Fruit fly (Drosophila melanogaster) whole organism, larva: Measurements from ENCODE around the gene mld.

Experiments used
- noc ChIP-seq: fragments of 200-800 bp; sonication (Bioruptor generic); optimal IDR thresholded peaks from 3 replicates; lab custom pipeline; 2019; ENCODE audit warnings: missing biosample characterization, mild to moderate bottlenecking, missing genetic modification characterization, moderate library complexity

Gene mld

DNA sequence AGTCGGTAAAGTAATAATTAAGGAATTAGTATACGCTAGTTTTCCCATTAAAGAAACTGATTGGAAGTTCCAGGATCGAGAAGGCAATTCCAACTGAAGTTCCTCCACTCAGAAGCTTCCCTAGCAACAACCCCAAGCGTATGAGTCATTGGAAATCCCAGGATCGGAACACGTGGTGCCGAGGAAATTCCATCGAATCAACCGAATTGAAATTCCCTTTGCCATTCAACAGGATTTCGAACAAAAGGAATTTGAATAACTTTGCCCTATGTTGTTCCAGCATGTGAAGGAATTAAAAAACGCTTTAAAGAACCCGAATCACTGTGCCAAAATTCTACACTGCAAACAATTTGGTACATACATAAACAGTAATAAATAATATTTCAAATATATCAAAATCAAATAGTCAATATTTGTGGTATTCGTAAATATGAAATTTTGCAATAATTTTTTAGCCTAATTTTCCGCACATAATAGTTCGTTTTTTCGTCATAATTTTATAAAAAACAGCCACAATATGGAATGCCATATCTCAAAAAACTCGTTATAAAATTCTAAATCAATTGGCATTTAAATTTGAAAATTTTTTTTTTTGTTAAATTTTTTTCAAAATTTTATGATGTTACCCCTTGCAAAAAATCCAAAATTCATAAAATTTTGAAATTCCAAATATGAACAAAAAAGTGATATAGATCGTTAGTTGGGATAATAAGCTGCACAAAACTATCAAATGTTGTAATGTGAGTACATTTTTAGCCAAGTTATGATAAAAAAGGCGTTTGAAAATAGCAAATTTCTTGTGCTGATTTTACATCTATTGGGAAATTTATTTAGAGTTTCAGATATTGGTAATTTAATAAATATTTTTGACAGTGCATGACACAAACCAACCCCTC, 5.1 kb upstream of the mld start:
- no peak for TF ChIP-seq noc (tag; lab: Kevin White, UChicago)

DNA sequence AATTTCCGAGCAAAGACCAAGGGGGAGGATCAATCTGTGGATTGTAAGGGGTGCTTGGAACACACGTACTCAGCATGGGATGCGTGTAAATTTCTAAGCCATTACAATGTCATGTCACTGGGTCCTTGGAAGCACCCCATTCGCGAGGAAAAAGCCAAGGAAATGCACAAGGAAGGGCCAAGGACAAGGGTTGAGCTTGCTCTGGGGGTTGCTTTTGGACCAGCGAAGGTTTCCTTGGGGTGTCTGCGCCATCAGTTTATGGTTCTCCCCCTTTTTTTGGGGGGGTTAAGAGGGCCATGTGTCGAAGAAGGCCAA, 4.5 kb upstream of the mld start:
- no peak for TF ChIP-seq noc (tag; lab: Kevin White, UChicago)

DNA sequence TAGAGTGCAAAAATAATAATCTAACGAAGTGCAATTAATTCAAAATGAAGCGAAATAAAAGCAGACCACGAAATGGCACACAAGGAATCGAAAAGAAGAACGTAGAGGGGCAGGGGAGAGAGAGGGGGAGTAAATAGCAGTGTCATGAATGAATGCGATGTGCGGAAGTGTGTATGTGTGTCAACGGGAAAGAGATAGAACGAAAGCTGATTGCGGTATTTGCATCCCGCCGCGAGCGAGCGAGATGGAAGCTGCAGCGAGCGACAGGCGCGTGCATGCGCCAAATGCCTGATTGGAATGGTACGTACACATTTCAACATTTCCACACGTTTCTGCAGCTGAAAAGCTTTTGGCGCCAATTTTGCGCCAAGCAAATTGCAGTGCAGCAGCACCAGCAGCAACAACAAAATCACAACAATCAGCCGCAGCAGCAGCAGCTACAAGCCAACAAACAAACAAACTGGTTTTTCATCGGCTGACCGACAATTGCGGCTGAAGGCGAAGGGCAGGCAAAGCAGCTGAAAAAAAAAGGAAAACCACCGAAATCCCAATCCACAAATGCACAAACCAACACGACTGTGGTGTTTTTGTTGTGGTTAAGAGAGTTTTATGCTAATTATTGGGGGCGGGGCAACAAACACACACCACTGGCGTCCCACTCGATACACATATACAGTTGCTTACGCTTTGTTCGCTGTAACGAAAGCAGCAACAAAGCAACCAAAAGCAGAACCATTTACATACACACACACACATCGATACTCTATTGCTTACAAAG, 3.4 kb upstream of the mld start:
- TF ChIP-seq noc (tag; lab: Kevin White, UChicago): no peak

DNA sequence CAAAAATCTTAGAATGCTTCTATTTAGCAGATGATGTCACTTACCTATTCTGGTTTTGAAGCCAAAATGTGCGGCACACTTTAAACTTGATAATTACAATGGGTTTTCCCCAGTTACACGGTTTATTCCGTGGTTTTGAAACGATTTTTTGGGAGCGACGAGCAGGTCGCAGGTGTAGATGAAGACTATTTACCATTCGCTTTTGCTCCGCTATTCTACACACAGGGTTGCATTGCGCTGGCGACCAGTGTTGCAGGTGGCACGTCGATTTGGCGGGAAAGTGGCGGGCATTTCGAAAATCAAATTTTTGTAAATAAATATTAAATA, 2.8 kb upstream of the mld start, which contains the start of gene REPTOR:
REPTOR (minus strand) TSS at position 196 of the 327 bp plus-strand sequence.
- peak; percentile 30 for TF ChIP-seq noc (tag; lab: Kevin White, UChicago)

DNA sequence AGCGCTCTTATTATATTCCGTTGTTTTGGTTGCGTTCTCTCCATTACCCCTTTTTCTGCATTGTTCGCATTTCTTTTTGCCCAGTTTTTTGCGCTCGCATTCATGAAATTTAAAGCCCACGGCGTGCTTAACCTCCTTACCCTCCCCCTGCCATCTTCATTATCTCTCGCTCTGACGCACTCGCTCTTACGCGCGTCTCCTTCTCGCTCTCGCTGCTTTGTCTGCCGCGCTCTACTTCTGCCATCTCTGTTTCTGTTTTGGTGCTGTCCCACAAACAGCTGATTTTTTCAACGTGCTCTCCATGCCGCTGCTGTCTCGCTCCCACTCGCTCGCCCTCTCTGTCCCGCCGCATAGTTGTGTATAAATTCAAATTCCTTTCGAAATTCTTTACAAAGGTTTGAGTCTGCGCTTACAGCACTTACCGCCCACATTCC, 1.0 kb downstream of the mld start:
- peak; percentile 1 for TF ChIP-seq noc (tag; lab: Kevin White, UChicago)

DNA sequence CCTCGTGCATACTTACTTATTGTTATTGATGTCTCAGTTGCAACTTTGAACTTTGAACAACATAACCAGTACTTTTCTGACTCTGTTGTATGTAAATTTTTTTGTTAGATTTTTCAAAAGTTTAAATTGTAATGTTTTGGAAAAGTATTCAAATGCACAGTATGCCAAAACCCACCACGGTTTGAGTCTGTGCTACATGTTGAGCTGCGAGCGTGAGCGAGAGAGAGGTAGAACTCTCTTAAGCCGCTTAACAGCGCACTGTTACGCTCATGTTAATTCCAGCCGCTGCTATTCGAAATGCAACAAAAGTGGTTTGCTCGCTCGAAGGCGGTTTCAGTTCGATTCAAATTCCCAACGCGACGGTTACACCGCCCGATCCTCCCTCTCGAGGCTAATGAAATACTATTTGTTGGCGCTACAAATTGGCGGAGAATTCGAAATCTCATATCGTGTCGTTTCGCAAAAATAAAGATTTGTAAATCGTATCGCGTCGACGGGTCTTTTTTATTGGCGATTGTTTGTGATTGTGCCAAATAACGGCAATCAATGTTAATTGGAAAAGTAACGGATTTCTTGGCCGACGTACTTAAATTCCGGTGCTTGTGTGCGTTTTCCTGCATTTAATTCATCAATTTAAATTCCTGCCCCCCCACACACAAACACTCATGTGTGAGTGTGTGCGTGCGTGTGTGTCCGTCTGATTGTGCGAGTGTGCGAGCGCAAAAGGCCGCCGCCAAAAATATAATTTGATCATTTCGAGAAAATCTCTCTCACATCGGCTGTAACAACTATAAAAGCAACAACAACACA, 3.6 kb downstream of the mld start:
- no peak for TF ChIP-seq noc (tag; lab: Kevin White, UChicago)

DNA sequence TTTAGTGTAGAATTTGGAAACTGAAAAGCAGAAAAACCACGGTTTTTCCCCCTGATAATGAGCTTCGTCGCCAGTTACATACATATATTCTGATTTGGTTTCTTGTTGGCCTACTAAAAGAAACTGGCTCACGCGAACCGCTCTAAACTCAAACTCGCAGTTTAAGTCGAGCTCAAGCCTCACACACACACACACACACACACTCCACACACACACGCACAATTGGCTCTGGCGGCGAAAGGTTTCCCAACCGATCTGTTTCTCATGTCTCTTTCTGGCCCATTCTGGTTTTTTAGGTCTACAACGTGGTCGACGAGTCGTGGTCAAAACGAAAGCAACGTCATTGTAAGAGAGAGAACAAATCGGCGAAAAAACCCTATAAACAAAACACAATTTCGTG, 4.8 kb downstream of the mld start:
- no peak for TF ChIP-seq noc (tag; lab: Kevin White, UChicago)

DNA sequence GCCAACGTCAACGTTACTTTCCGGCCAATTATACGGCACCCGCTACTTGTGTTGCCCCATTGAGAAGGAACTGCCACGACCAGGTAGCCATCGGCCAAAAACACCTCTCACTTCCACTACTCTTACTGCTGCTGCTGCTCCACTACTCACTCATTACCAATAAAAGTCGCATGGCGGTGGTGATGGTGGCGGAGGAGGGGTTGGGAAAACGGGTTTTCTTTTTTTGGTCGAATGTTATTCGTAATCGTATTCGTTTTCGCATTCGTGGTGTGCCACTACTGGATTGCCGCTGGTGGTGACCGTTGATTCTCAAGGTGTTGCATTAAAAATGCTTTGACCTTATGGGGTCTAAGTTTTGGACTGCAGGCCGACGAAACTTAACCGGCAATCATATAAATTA, 8.3 kb downstream of the mld start:
- no peak for TF ChIP-seq noc (tag; lab: Kevin White, UChicago)

DNA sequence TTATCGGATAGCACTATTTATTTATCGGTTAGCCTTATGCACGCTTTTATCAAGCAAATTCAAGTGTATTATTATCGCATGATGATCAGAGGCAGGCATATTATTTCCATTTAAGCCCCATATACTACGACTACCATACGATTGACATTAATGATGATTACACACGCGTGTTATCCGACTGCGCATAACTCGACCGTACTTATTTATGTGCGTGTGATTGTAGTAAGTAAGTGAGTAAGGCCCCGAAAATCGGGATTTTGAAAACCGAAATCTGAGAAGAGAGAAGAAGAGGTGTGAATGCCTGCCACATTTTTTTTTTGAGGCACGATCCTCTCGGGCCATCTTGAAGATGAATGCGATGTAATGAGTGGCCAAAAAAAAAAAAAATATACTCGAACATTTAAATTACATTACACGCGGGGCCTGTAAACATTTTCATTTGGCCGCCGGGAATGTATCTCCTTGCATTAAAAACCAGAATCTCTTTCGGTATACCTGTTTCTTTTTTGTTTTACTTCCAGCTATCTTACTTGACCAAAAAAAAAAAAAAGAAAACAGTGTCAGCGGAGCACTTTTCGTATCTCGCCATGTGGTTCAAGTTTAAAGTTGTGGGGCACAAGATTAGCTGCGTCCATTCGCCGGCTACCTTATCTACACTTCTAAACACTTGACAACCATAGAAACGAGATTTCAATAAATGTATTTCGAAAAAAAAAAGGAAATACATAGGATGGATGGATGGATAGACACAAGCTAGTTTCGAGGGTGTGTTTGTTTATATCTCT, 10.1 kb downstream of the mld start:
- no peak for TF ChIP-seq noc (tag; lab: Kevin White, UChicago)

DNA sequence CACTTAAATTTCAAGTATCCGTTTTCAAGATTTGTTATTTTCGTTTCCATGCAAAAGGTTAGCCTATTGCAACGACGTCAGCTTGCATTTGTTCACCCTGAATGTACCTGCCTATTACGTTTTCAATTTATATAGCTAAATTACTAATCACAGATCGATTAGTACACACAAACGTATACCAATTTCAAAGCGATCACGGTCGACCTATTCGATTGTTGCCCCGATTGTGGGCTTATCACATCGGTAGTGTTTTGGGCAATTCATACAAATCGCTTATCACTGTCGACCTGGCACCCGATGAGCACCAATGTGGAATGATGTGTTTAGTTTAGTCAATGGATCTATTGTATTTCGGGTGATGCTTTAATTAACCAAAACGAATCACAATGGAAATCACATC, 11.4 kb downstream of the mld start:
- TF ChIP-seq noc (tag; lab: Kevin White, UChicago): no peak

DNA sequence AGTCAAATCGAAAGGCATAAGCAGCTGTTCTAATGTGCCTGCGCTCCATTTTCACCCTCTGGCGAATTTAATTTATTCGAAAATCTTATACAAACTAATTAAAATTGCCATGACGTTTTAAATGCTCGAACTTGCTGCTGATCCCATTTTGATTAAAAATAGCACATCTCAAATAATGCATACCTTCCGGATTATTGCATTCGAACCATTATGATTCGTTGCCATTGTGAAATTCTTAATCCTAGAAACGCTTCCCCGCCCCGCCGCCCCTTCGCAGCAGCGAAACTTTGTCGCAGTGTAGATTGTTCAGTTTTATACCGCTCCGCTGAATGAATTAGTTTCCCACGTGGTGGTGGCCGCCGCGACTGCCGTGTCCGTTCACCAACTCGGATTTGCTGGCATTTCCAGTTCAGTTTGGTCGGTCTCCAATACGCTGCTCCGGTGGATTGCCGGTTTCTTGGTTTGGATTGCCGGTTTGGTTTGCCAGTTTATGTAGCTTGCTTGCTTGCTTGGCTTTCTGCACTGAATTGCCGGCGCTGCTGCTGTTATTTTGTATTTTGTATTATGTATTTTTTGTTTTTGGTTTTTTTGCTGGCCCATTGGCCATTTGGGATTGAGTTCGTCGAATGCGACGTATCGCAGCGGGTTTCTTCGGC, 13.2 kb downstream of the mld start:
- no peak for TF ChIP-seq noc (tag; lab: Kevin White, UChicago)

DNA sequence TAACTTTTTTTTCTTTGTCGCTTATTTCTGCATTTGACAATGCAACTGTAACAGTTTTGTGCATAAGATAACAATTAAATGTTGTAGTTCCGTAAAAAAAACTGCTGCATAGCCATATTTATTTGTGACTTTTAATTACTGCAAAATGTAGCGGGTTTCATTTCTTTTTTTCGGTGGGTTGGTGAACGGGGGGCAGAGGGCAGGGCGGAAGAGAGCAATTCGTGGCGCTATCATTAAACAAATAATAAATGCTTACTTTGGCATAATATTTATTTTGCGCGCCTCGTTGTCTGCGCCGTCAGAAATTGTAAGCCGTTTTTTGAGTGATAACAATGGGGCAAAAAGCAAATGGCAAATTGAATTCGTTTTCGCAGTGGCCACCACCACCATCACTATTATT, 15.6 kb downstream of the mld start:
- no peak for TF ChIP-seq noc (tag; lab: Kevin White, UChicago)

DNA sequence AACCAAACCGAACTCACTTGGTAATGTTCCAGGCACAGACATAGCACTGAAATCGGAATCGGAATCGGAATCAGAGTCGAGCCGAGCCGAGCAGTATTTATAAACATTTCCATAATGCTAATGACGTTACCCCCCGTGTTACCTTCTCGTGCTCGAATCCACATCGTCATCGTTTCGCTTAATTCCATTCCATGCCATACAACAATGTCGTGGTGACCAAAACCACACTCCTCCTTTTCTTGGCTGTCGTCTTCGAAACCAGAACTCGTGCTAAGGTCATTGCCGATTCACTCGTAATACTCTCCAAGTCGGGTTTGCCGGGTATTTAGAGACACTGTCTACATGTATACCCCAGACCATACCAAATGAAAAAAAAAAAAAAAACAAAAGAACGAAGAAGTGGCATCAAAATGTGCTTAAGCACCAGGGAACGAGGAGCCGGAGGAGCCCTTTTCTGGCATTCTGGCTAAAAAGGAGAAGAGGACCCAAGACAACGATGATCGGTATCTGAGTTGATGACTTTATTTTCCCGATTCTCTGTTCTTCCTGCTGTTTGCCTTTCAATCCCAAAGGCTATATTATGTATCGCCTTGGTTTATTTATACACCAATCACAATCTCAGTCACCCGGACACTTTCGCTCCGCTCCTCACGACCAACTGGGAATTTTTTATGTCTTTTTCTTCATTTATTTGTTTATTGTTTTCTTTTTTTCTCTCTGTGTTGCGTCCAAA, 18.1 kb downstream of the mld start:
- no peak for TF ChIP-seq noc (tag; lab: Kevin White, UChicago)

DNA sequence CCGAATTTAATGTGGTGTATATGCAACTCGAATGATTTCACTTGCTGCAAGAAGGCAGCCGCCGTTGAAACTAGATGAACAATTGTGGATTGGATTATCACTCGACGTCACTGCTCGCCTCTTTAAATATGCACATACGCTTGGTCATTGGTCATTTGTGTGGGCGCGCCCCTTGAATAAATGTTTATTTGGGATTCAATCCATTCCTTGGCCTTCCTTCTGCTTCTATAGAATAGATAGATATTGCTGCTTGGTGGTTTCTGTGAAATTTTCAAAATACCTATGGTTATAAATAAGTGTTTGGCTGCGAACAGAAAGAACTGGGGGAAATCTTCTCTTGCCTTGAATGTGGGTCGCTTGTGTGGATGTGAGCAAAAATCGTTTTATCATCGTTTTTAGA, 18.7 kb downstream of the mld start:
- TF ChIP-seq noc (tag; lab: Kevin White, UChicago): no peak
